Worm (Caenorhabditis elegans): ENCODE measurements around the gene Y9C9A.13.

DNA sequence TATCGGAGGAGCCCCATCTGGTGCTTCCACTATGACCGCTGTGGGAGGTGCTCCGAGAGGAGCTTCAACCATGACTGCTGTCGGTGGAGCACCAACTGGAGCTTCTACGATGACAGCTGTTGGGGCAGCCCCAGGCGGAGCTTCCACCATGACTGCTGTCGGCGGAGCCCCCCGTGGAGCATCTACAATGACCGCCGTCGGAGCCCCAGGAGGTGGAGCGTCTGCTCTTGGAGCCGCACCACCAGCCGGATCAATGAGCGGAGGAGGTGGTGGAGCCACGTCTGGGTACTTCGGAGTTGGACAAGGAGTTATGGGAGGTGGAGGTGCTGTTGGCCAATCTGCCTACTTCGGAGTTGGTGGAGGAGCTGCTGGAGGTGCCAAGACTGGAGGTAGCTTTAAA lies 27.6 kb upstream of the Y9C9A.13 start:
- TF ChIP-seq flt-1 (GFP tag; IDR thresholded peaks at IDR 0.05) (no peak), T22C8.4 (GFP tag; IDR thresholded peaks at IDR 0.05) (no peak), ref-1 (GFP tag; conservative IDR thresholded peaks at IDR 0.05) (no peak)
